Worm (Caenorhabditis elegans): Measurements from ENCODE around the gene ugt-30.
"Not testable (repeated sequence)": the region's sequence is repeated elsewhere in the genome, so short reads cannot be mapped to it uniquely, and the experiment has no call there.

ugt-30 gene

DNA sequence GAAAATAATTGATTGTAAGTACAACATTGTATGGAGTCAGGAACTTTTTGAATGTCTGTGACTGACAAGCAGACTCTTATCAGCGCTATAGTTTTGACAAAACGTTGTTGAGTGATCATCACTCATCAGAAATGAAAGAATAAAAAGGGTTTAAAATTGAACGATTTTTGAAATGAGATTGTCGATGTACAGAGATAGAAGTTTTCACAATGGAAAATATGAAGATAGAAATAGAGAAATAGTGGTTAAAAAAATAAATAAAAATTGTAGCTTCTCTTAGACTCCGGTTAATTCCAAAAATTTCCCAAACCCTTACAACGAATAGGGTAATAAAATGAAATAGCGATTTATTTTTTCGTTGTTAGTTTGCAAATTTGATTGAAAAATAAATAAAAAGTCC lies at the start of gene ugt-30:
Gene ugt-30 (minus strand): TSS at position 101 of the 400 bp plus-strand sequence.
- TF ChIP-seq crh-2, nhr-77, skn-1 (tag; optimal IDR thresholded peaks at IDR 0.05): not testable (repeated sequence)

DNA sequence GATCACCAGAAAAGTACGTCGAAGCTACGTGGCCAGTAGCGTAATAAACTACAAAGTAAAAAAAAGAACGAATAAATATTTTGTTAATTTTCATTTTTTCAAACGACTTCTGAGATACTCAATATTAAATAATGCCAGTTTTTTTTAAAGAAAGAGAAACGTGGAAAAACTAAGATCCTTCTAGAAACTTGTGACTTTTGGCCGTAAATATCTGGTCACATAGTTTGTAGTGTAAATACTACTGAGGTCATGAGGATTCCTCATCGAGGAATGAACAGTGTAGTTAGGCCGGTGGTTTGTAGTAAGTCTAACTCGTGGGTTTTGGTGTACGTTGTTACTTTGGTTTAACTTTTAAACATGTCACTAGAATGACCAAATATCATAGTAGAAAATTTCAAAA lies 43.0 kb upstream of the ugt-30 start:
- peak; percentile 13 for TF ChIP-seq nhr-129 (tag; optimal IDR thresholded peaks at IDR 0.05)

ce11 chrV:15162697-15163096 lies 37.6 kb upstream of the ugt-30 start, which contains the start of gene srz-11:
Gene srz-11 (plus strand): TSS chrV:15163082.
- no peak for TF ChIP-seq nhr-129 (tag; optimal IDR thresholded peaks at IDR 0.05)
- no peak for TF ChIP-seq nhr-77 (tag; optimal IDR thresholded peaks at IDR 0.05)
- TF ChIP-seq ama-1 (optimal IDR thresholded peaks at IDR 0.05) = no peak

- TF ChIP-seq unc-55 (GFP tag; optimal IDR thresholded peaks at IDR 0.05) (no peak), R02D3.7 (tag; optimal IDR thresholded peaks at IDR 0.05) (no peak), dmd-4 (tag; optimal IDR thresholded peaks at IDR 0.05) (no peak), unc-62 (GFP tag; optimal IDR thresholded peaks at IDR 0.05) (no peak), nhr-21 (tag; optimal IDR thresholded peaks at IDR 0.05) (no peak), mdl-1 (tag; optimal IDR thresholded peaks at IDR 0.05) (no peak), aly-2 (tag; optimal IDR thresholded peaks at IDR 0.05) (no peak), snpc-4 (tag; optimal IDR thresholded peaks at IDR 0.05) (no peak), ztf-11 (tag; optimal IDR thresholded peaks at IDR 0.05) (no peak)
These were observed 33.6 kb upstream of the ugt-30 start, which contains the start of gene str-45 for ce11 chrV:15158691-15159090. Gene str-45 (plus strand): TSS chrV:15158991.

- TF ChIP-seq aly-2 (tag; optimal IDR thresholded peaks at IDR 0.05) (no peak), R02D3.7 (tag; optimal IDR thresholded peaks at IDR 0.05) (no peak), sma-9 (GFP tag; optimal IDR thresholded peaks at IDR 0.05) (no peak), sma-9 (tag; optimal IDR thresholded peaks at IDR 0.05) (no peak), C34F6.9 (tag; optimal IDR thresholded peaks at IDR 0.05) (no peak), unc-55 (GFP tag; optimal IDR thresholded peaks at IDR 0.05) (no peak), sma-3 (GFP tag; optimal IDR thresholded peaks at IDR 0.05) (peak; percentile 22), fos-1 (tag; optimal IDR thresholded peaks at IDR 0.05) (peak; percentile 8), Y55F3AM.14 (GFP tag; optimal IDR thresholded peaks at IDR 0.05) (no peak)
These were observed 31.4 kb upstream of the ugt-30 start for ce11 chrV:15156504-15156903.

ce11 chrV:15153277-15153676 lies 28.2 kb upstream of the ugt-30 start, which contains the start of gene srh-55:
Gene srh-55 (plus strand): TSS chrV:15153577.
- no peak for TF ChIP-seq blmp-1 (tag; optimal IDR thresholded peaks at IDR 0.05; ENCODE audit: insufficient read depth)
- no peak for TF ChIP-seq nhr-129 (tag; optimal IDR thresholded peaks at IDR 0.05)

ce11 chrV:15152010-15152409 lies 26.9 kb upstream of the ugt-30 start:
- no peak for TF ChIP-seq snpc-4 (tag; optimal IDR thresholded peaks at IDR 0.05)
- no peak for TF ChIP-seq nhr-11 (tag; optimal IDR thresholded peaks at IDR 0.05)
- TF ChIP-seq mdl-1 (tag; optimal IDR thresholded peaks at IDR 0.05) = no peak
- TF ChIP-seq gmeb-1 (tag; optimal IDR thresholded peaks at IDR 0.05) = no peak
- TF ChIP-seq lsy-2 (tag; optimal IDR thresholded peaks at IDR 0.05) = no peak
- TF ChIP-seq unc-62 (GFP tag; optimal IDR thresholded peaks at IDR 0.05) = no peak
- no peak for TF ChIP-seq egl-27 (tag; optimal IDR thresholded peaks at IDR 0.05)
- TF ChIP-seq skn-1 (tag; optimal IDR thresholded peaks at IDR 0.05) = no peak
- no peak for TF ChIP-seq mbf-1 (tag; optimal IDR thresholded peaks at IDR 0.05)
- no peak for TF ChIP-seq mab-5 (tag; optimal IDR thresholded peaks at IDR 0.05)
- no peak for TF ChIP-seq unc-39 (tag; optimal IDR thresholded peaks at IDR 0.05)
- no peak for TF ChIP-seq nhr-21 (tag; optimal IDR thresholded peaks at IDR 0.05)
- TF ChIP-seq ama-1 (optimal IDR thresholded peaks at IDR 0.05) = no peak
- TF ChIP-seq nhr-237 (tag; optimal IDR thresholded peaks at IDR 0.05) = no peak
- TF ChIP-seq nhr-77 (tag; optimal IDR thresholded peaks at IDR 0.05) = no peak
- no peak for TF ChIP-seq ztf-1 (GFP tag; conservative IDR thresholded peaks at IDR 0.05)
- no peak for TF ChIP-seq elt-1 (tag; optimal IDR thresholded peaks at IDR 0.05)

Measured in whole organism, L2 larva.